Fruit fly (Drosophila melanogaster) whole organism, embryonic: ENCODE data around the gene CG13613.
A peak's percentile ranks its signal among the peaks of the same experiment; 100 is the strongest.

Experiments used
- Adf1 ChIP-seq: fragments of 200-800 bp; sonication (Bioruptor generic); IDR thresholded peaks from 2 replicates; pipeline ENCODE4 v1.3.6; 2022; ENCODE audit warnings: missing biosample characterization, missing genetic modification characterization
- CG10366 ChIP-seq: fragments of 200-800 bp; sonication (Bioruptor generic); IDR thresholded peaks from 2 replicates; pipeline ENCODE4 v1.3.6; 2022; ENCODE audit warnings: missing biosample characterization, missing genetic modification characterization
- CG10462 ChIP-seq: fragments of 200-800 bp; sonication (Bioruptor generic); optimal IDR thresholded peaks from 2 replicates; lab custom pipeline; 2016; ENCODE audit warnings: missing biosample characterization, missing genetic modification characterization
- CG11723 ChIP-seq: fragments of 200-800 bp; sonication (Bioruptor generic); optimal IDR thresholded peaks from 2 replicates; lab custom pipeline; 2017; ENCODE audit warnings: missing biosample characterization, mild to moderate bottlenecking, missing genetic modification characterization
- CG15269 ChIP-seq: fragments of 200-800 bp; sonication (Bioruptor generic); optimal IDR thresholded peaks from 2 replicates; lab custom pipeline; 2018; ENCODE audit warnings: missing biosample characterization, mild to moderate bottlenecking, missing genetic modification characterization, moderate library complexity
- CG16813 ChIP-seq: fragments of 200-800 bp; sonication (Bioruptor generic); IDR thresholded peaks from 3 replicates; pipeline ENCODE4 v1.3.6; 2022; ENCODE audit warnings: missing biosample characterization, missing genetic modification characterization; ENCODE audit not compliant: partially characterized antibody
- CG17385 ChIP-seq: fragments of 200-800 bp; sonication (Bioruptor generic); optimal IDR thresholded peaks from 3 replicates; lab custom pipeline; 2018; ENCODE audit warnings: missing biosample characterization, mild to moderate bottlenecking, missing genetic modification characterization
- CG17829 ChIP-seq: fragments of 200-800 bp; optimal IDR thresholded peaks from 2 replicates; lab custom pipeline; 2019; ENCODE audit warnings: missing biosample characterization, mild to moderate bottlenecking, missing genetic modification characterization, moderate library complexity
- CG18599 ChIP-seq: fragments of 200-800 bp; sonication (Bioruptor generic); optimal IDR thresholded peaks from 3 replicates; lab custom pipeline; 2017; ENCODE audit warnings: missing biosample characterization, missing genetic modification characterization, mild to moderate bottlenecking, moderate library complexity, missing genetic modification reagents
- CG2129 ChIP-seq: fragments of 200-800 bp; sonication (Bioruptor generic); IDR thresholded peaks from 2 replicates; pipeline ENCODE4 v1.3.6; 2022; ENCODE audit warnings: missing biosample characterization, missing genetic modification characterization; ENCODE audit not compliant: partially characterized antibody
- CG31224 ChIP-seq: fragments of 200-800 bp; sonication (Bioruptor generic); IDR thresholded peaks from 2 replicates; pipeline ENCODE4 v1.3.6; 2022; ENCODE audit warnings: missing biosample characterization, missing genetic modification characterization
- CG3163 ChIP-seq: fragments of 200-800 bp; sonication (Bioruptor generic); optimal IDR thresholded peaks from 3 replicates; lab custom pipeline; 2016; ENCODE audit warnings: missing biosample characterization, missing genetic modification characterization
- CG3995 ChIP-seq: fragments of 200-800 bp; sonication (Bioruptor generic); optimal IDR thresholded peaks from 3 replicates; lab custom pipeline; 2016; ENCODE audit warnings: missing biosample characterization, missing genetic modification characterization
- CG4360 ChIP-seq: fragments of 200-800 bp; sonication (Bioruptor generic); IDR thresholded peaks from 2 replicates; pipeline ENCODE4 v1.3.6; 2022; ENCODE audit warnings: missing biosample characterization, missing genetic modification characterization
- CG5245 ChIP-seq: fragments of 200-800 bp; sonication (Bioruptor generic); optimal IDR thresholded peaks from 3 replicates; lab custom pipeline; 2016; ENCODE audit warnings: missing biosample characterization, missing genetic modification characterization
- CG8924 ChIP-seq: fragments of 200-800 bp; optimal IDR thresholded peaks from 3 replicates; lab custom pipeline; 2019; ENCODE audit warnings: missing biosample characterization, mild to moderate bottlenecking, missing genetic modification characterization, moderate library complexity
- CG8944 ChIP-seq: fragments of 200-800 bp; sonication (Bioruptor generic); optimal IDR thresholded peaks from 3 replicates; lab custom pipeline; 2016; ENCODE audit warnings: missing biosample characterization, missing genetic modification characterization
- CG9876 ChIP-seq: fragments of 200-800 bp; sonication (Bioruptor generic); optimal IDR thresholded peaks from 2 replicates; lab custom pipeline; 2016; ENCODE audit warnings: missing biosample characterization, missing genetic modification characterization
- CkIIα-i1 ChIP-seq: fragments of 200-800 bp; sonication (Bioruptor generic); IDR thresholded peaks from 2 replicates; pipeline ENCODE4 v1.3.6; 2022; ENCODE audit warnings: missing biosample characterization, missing genetic modification characterization
- Dfd ChIP-seq, 2 experiments: fragments of >200 bp; optimal IDR thresholded peaks; 2 replicates each; lab custom pipeline; 2017; ENCODE audit warnings: missing biosample characterization in 2 of 2, missing genetic modification characterization in 2 of 2
- Dip2 ChIP-seq: fragments of 200-800 bp; sonication (Bioruptor generic); IDR thresholded peaks from 2 replicates; pipeline ENCODE4 v1.3.6; 2022; ENCODE audit warnings: missing biosample characterization, missing genetic modification characterization
- E2f1 ChIP-seq: fragments of 200-800 bp; sonication (Bioruptor generic); IDR thresholded peaks from 2 replicates; pipeline ENCODE4 v1.3.6; 2022; ENCODE audit warnings: missing biosample characterization, missing genetic modification characterization
- Fer1 ChIP-seq: fragments of 200-800 bp; sonication (Bioruptor generic); optimal IDR thresholded peaks from 2 replicates; lab custom pipeline; 2017; ENCODE audit warnings: missing biosample characterization, mild to moderate bottlenecking, missing genetic modification characterization
- GATAe ChIP-seq: fragments of 200-800 bp; sonication (Bioruptor generic); conservative IDR thresholded peaks from 2 replicates; pipeline ENCODE4 v1.3.6; 2022; ENCODE audit warnings: missing biosample characterization, missing genetic modification characterization
- Gsc ChIP-seq: fragments of 200-800 bp; sonication (Bioruptor generic); IDR thresholded peaks from 2 replicates; pipeline ENCODE4 v1.3.6; 2022; ENCODE audit warnings: missing biosample characterization, missing genetic modification characterization
- Max ChIP-seq: fragments of 200-800 bp; sonication (Bioruptor generic); optimal IDR thresholded peaks from 2 replicates; lab custom pipeline; 2016; ENCODE audit warnings: missing biosample characterization, mild to moderate bottlenecking, missing genetic modification characterization
- Opbp ChIP-seq: fragments of 200-800 bp; sonication (Bioruptor generic); IDR thresholded peaks from 3 replicates; pipeline ENCODE4 v1.3.6; 2022; ENCODE audit warnings: missing biosample characterization, missing genetic modification characterization; ENCODE audit not compliant: partially characterized antibody
- Scr ChIP-seq: fragments of 200-800 bp; sonication (Bioruptor generic); IDR thresholded peaks from 2 replicates; pipeline ENCODE4 v1.3.6; 2022; ENCODE audit warnings: missing biosample characterization, missing genetic modification characterization; ENCODE audit not compliant: partially characterized antibody
- Six4 ChIP-seq: fragments of 200-800 bp; sonication (Bioruptor generic); optimal IDR thresholded peaks from 2 replicates; lab custom pipeline; 2016; ENCODE audit warnings: missing biosample characterization, missing genetic modification characterization
- Xrp1 ChIP-seq: fragments of 200-800 bp; sonication (Bioruptor generic); IDR thresholded peaks from 2 replicates; pipeline ENCODE4 v1.3.6; 2022; ENCODE audit warnings: missing biosample characterization, missing genetic modification characterization
- YL-1 ChIP-seq: fragments of 200-800 bp; sonication (Bioruptor generic); optimal IDR thresholded peaks from 3 replicates; lab custom pipeline; 2017; ENCODE audit warnings: missing biosample characterization, mild to moderate bottlenecking, missing genetic modification characterization
- ase ChIP-seq: fragments of 200-800 bp; sonication (Bioruptor generic); IDR thresholded peaks from 3 replicates; pipeline ENCODE4 v1.3.6; 2022; ENCODE audit warnings: missing biosample characterization, missing genetic modification characterization
- cas ChIP-seq: fragments of 200-800 bp; sonication (Bioruptor generic); IDR thresholded peaks from 2 replicates; pipeline ENCODE4 v1.3.6; 2022; ENCODE audit warnings: missing biosample characterization, missing genetic modification characterization
- ci ChIP-seq: fragments of 200-800 bp; sonication (Bioruptor generic); IDR thresholded peaks from 3 replicates; pipeline ENCODE4 v1.3.6; 2022; ENCODE audit warnings: missing biosample characterization, missing genetic modification characterization
- corto ChIP-seq: fragments of 200-800 bp; sonication (Bioruptor generic); optimal IDR thresholded peaks from 2 replicates; lab custom pipeline; 2016; ENCODE audit warnings: missing biosample characterization, mild to moderate bottlenecking, missing genetic modification characterization, moderate library complexity
- crp ChIP-seq, 2 experiments: fragments of 200-800 bp; sonication (Bioruptor generic); optimal IDR thresholded peaks; 2 replicates in 1 of 2; 3 replicates in 1 of 2; lab custom pipeline; 2017; ENCODE audit warnings: missing biosample characterization in 2 of 2, missing genetic modification characterization in 2 of 2, mild to moderate bottlenecking in 1 of 2, moderate library complexity in 1 of 2
- dm ChIP-seq: fragments of 200-800 bp; sonication (Bioruptor generic); optimal IDR thresholded peaks from 3 replicates; lab custom pipeline; 2016; ENCODE audit warnings: missing biosample characterization, missing genetic modification characterization
- emc ChIP-seq: fragments of 200-800 bp; sonication (Bioruptor generic); optimal IDR thresholded peaks from 2 replicates; lab custom pipeline; 2016; ENCODE audit warnings: missing biosample characterization, missing genetic modification characterization
- esg ChIP-seq: fragments of 200-800 bp; sonication (Bioruptor generic); conservative IDR thresholded peaks from 2 replicates; pipeline ENCODE4 v1.3.6; 2022; ENCODE audit warnings: missing biosample characterization, missing genetic modification characterization
- gsb ChIP-seq: fragments of 200-800 bp; sonication (Bioruptor generic); IDR thresholded peaks from 2 replicates; pipeline ENCODE4 v1.3.6; 2022; ENCODE audit warnings: missing biosample characterization, missing genetic modification characterization
- h ChIP-seq: fragments of >200 bp; optimal IDR thresholded peaks from 2 replicates; lab custom pipeline; 2017
- her ChIP-seq: fragments of 200-800 bp; sonication (Bioruptor generic); optimal IDR thresholded peaks from 2 replicates; lab custom pipeline; 2016; ENCODE audit warnings: missing biosample characterization, missing genetic modification characterization
- hth ChIP-seq: fragments of >200 bp; optimal IDR thresholded peaks from 2 replicates; lab custom pipeline; 2017; ENCODE audit warnings: inconsistent platforms
- jumu ChIP-seq: fragments of 200-800 bp; sonication (Bioruptor generic); optimal IDR thresholded peaks from 3 replicates; lab custom pipeline; 2016; ENCODE audit warnings: missing biosample characterization, missing genetic modification characterization
- peb ChIP-seq: fragments of 200-800 bp; sonication (Bioruptor generic); IDR thresholded peaks from 2 replicates; pipeline ENCODE4 v1.3.6; 2022; ENCODE audit warnings: missing biosample characterization, missing genetic modification characterization
- row ChIP-seq: fragments of 200-800 bp; sonication (Bioruptor generic); IDR thresholded peaks from 3 replicates; pipeline ENCODE4 v1.3.6; 2022; ENCODE audit warnings: missing biosample characterization, missing genetic modification characterization
- so ChIP-seq: fragments of 200-800 bp; sonication (Bioruptor generic); IDR thresholded peaks from 3 replicates; pipeline ENCODE4 v1.3.6; 2022; ENCODE audit warnings: missing biosample characterization, missing genetic modification characterization
- stc ChIP-seq: fragments of 200-800 bp; sonication (Bioruptor generic); IDR thresholded peaks from 2 replicates; pipeline ENCODE4 v1.3.6; 2022; ENCODE audit warnings: missing biosample characterization, missing genetic modification characterization
- stwl ChIP-seq: fragments of 200-800 bp; sonication (Bioruptor generic); optimal IDR thresholded peaks from 3 replicates; lab custom pipeline; 2018; ENCODE audit warnings: missing biosample characterization, mild to moderate bottlenecking, missing genetic modification characterization, moderate library complexity
- trem ChIP-seq: fragments of 200-800 bp; optimal IDR thresholded peaks from 3 replicates; lab custom pipeline; 2019; ENCODE audit warnings: missing biosample characterization, mild to moderate bottlenecking, missing genetic modification characterization, moderate library complexity
- z ChIP-seq: fragments of 200-800 bp; sonication (Bioruptor generic); IDR thresholded peaks from 3 replicates; pipeline ENCODE4 v1.3.6; 2022; ENCODE audit warnings: missing biosample characterization, missing genetic modification characterization

CG13613 gene

DNA sequence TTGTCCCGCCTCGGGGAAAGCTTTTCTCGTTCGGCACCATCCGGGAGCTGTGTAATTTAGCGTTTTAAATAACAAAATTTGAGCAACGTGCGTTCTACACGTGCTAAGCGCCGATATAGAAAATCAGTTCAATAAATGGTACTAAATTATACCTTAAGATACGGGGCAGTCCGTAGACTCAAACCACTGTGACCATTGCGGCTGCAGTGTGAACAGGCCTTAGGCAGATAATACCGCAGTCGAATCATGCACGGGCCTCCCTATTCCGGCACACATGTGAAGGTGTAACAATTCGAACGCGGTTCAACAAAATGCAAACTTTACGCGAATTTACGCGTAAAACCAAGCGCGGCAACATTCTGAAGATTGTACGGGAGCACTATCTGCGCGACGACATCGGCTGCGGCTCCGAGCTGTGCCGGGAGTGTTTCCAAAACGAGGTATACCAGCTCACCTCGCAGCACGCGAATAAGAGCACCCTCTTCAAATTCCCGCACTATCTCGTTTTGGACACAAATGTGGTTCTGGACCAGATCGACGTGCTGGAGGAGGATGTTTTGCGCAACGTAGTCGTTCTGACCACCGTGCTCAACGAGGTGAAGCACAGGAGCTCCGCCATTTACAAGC lies 32.1 kb upstream of the CG13613 start, which contains the start of the genes Rrp5 and Dis3 (continued):
- no peak for TF ChIP-seq hth (lab: Kevin White, UChicago)
- peak; percentile 42; the same call in 1 of the 2 replicates for TF ChIP-seq CG10366 (GFP tag; lab: Robert Waterston, UW)
- TF ChIP-seq Xrp1, result peak; percentile 28; the same call in 1 of the 2 replicates
- TF ChIP-seq z, result no peak; the same call in 2 of the 3 replicates
- peak; percentile 78 for TF ChIP-seq row
- peak in 1 of 2 experiments; percentile 66 for TF ChIP-seq crp (GFP tag; optimal IDR thresholded peaks at IDR 0.05; lab: Kevin White, UChicago)
- TF ChIP-seq CG31224, result no peak
- TF ChIP-seq CkIIα-i1 (GFP tag; lab: Robert Waterston, UW), result no peak
- peak; percentile 72 for TF ChIP-seq ci
- TF ChIP-seq CG2129, result no peak
- TF ChIP-seq E2f1, result 0 out of 2 replicates have a peak, but pooled peaks have one; percentile 22
- no peak for TF ChIP-seq Six4 (GFP tag; lab: Kevin White, UChicago)
- no peak for TF ChIP-seq Dfd (GFP tag; optimal IDR thresholded peaks at IDR 0.05; lab: Kevin White, UChicago)
- TF ChIP-seq Dip2, result no peak
- no peak for TF ChIP-seq Gsc (GFP tag; lab: Robert Waterston, UW)
- TF ChIP-seq CG17385 (GFP tag; lab: Kevin White, UChicago), result no peak
- TF ChIP-seq dm (GFP tag; lab: Kevin White, UChicago), result peak; percentile 100
- no peak for TF ChIP-seq CG10462 (GFP tag; lab: Kevin White, UChicago)
- TF ChIP-seq Scr (GFP tag; lab: Robert Waterston, UW), result peak; percentile 8; the same call in 1 of the 2 replicates
- TF ChIP-seq gsb (GFP tag; lab: Robert Waterston, UW), result no peak
- no peak for TF ChIP-seq CG15269 (tag; lab: Kevin White, UChicago)
- TF ChIP-seq so (GFP tag; lab: Robert Waterston, UW), result no peak
- no peak for TF ChIP-seq h (lab: Kevin White, UChicago)
- peak; percentile 57 for TF ChIP-seq CG9876 (GFP tag; lab: Kevin White, UChicago)
- TF ChIP-seq Opbp, result peak; percentile 76
- 0 out of 3 replicates have a peak, but pooled peaks have one; percentile 49 for TF ChIP-seq ase (GFP tag; lab: Robert Waterston, UW)
- TF ChIP-seq Fer1 (GFP tag; lab: Kevin White, UChicago), result no peak
- TF ChIP-seq CG17829, result no peak
- no peak for TF ChIP-seq CG4360 (GFP tag; lab: Robert Waterston, UW)
- peak; percentile 97 for TF ChIP-seq YL-1 (GFP tag; lab: Kevin White, UChicago)
- TF ChIP-seq CG11723, result no peak
- TF ChIP-seq Adf1, result peak; percentile 50
- no peak for TF ChIP-seq stc
- TF ChIP-seq peb, result no peak
- TF ChIP-seq emc, result peak; percentile 18
- peak; percentile 95 for TF ChIP-seq Max (GFP tag; lab: Kevin White, UChicago)
- TF ChIP-seq CG8944 (GFP tag; lab: Kevin White, UChicago), result peak; percentile 22
- no peak for TF ChIP-seq CG18599
- peak; percentile 75 for TF ChIP-seq CG3995 (GFP tag; lab: Kevin White, UChicago)
- peak; percentile 96 for TF ChIP-seq her (GFP tag; lab: Kevin White, UChicago)
- TF ChIP-seq trem (tag; lab: Kevin White, UChicago), result peak; percentile 82
- TF ChIP-seq cas (GFP tag; lab: Robert Waterston, UW), result peak; percentile 30; the same call in 1 of the 2 replicates
- no peak for TF ChIP-seq corto (GFP tag; lab: Kevin White, UChicago)
- TF ChIP-seq jumu (GFP tag; lab: Kevin White, UChicago), result peak; percentile 39
- no peak for TF ChIP-seq CG8924 (tag; lab: Kevin White, UChicago)
- TF ChIP-seq CG16813 (GFP tag; lab: Robert Waterston, UW), result peak; percentile 36; the same call in 1 of the 3 replicates
- TF ChIP-seq stwl (tag; lab: Kevin White, UChicago), result no peak
- peak; percentile 85 for TF ChIP-seq GATAe (GFP tag; lab: Robert Waterston, UW)
- no peak for TF ChIP-seq esg (GFP tag; lab: Robert Waterston, UW)
- TF ChIP-seq CG3163, result peak; percentile 14
- no peak for TF ChIP-seq CG5245 (GFP tag; lab: Kevin White, UChicago)
